Worm (Caenorhabditis elegans) whole organism, L3 larva: ENCODE measurements around the gene Y53F4B.27.

Source experiments
- ceh-82 ChIP-seq: fragments of 150-350 bp; optimal IDR thresholded peaks from 2 replicates; lab custom pipeline; 2014; ENCODE audit warnings: missing biosample characterization, missing genetic modification characterization
- nhr-28 ChIP-seq: fragments of 150-350 bp; optimal IDR thresholded peaks from 2 replicates; lab custom pipeline; 2014; ENCODE audit warnings: missing biosample characterization, missing genetic modification characterization
- nhr-77 ChIP-seq: fragments of 150-350 bp; optimal IDR thresholded peaks from 2 replicates; lab custom pipeline; 2014; ENCODE audit warnings: missing biosample characterization, missing genetic modification characterization
- unc-62 ChIP-seq: fragments of 150-350 bp; sonication (generic microtip); optimal IDR thresholded peaks from 4 replicates; lab custom pipeline; 2014; ENCODE audit warnings: missing biosample characterization, missing genetic modification reagents, missing genetic modification characterization
- zag-1 ChIP-seq: fragments of 150-350 bp; optimal IDR thresholded peaks from 2 replicates; lab custom pipeline; 2014; ENCODE audit warnings: missing biosample characterization, missing genetic modification characterization

ce11 chrII:15183139-15183538 lies 37.4 kb downstream of the Y53F4B.27 start, which contains the start of gene gst-34:
- TF ChIP-seq nhr-28 (tag; lab: Kevin White, UChicago): no peak
- TF ChIP-seq unc-62 (GFP tag; lab: Kevin White, UChicago): no peak
- no peak for TF ChIP-seq nhr-77 (tag; lab: Kevin White, UChicago)
- no peak for TF ChIP-seq zag-1 (tag; lab: Kevin White, UChicago)
- TF ChIP-seq ceh-82 (tag; lab: Kevin White, UChicago): no peak
